Fruit fly (Drosophila melanogaster) S2 (cell line): ENCODE results near the gene CG5397.

Experiments used
- CG8478 ChIP-seq: fragments of >200 bp; optimal IDR thresholded peaks from 2 replicates; lab custom pipeline; 2018
- CTCF ChIP-seq, 2 experiments: fragments of >200 bp; optimal IDR thresholded peaks; 2 replicates each; lab custom pipeline; 2018

- TF ChIP-seq CTCF (optimal IDR thresholded peaks at IDR 0.05; lab: Kevin White, UChicago), result no peak
- no peak for TF ChIP-seq CG8478 (lab: Kevin White, UChicago)
These were observed 38.4 kb upstream of the CG5397 start for dm6 chr2L:1201396-1201837.
